Worm (Caenorhabditis elegans) whole organism, L1 larva: Measurements from ENCODE around the gene Y76B12C.3.

Source experiments
- C04F5.9 ChIP-seq: sonication (generic microtip); optimal IDR thresholded peaks from 2 replicates; lab custom pipeline; 2016; ENCODE audit warnings: missing genetic modification characterization, missing compliant biosample characterization
- C34B4.2 ChIP-seq: sonication (generic microtip); optimal IDR thresholded peaks from 2 replicates; lab custom pipeline; 2017; ENCODE audit warnings: mild to moderate bottlenecking, missing genetic modification characterization, missing compliant biosample characterization
- Y116A8C.19 ChIP-seq: sonication (generic microtip); optimal IDR thresholded peaks from 2 replicates; lab custom pipeline; 2016; ENCODE audit warnings: missing compliant biosample characterization, missing genetic modification characterization, borderline replicate concordance
- alr-1 ChIP-seq: fragments of 200-800 bp; sonication (Bioruptor generic); optimal IDR thresholded peaks from 2 replicates; lab custom pipeline; 2018; ENCODE audit warnings: borderline replicate concordance, mild to moderate bottlenecking, missing genetic modification characterization, missing compliant biosample characterization
- aly-2 ChIP-seq: fragments of 150-350 bp; optimal IDR thresholded peaks from 2 replicates; lab custom pipeline; 2014; ENCODE audit warnings: missing biosample characterization, missing genetic modification characterization
- ceh-88 ChIP-seq: fragments of 200-800 bp; sonication (Bioruptor generic); IDR thresholded peaks from 2 replicates; pipeline ENCODE4 v1.3.6; 2022; ENCODE audit warnings: missing genetic modification characterization, missing compliant biosample characterization
- ces-1 ChIP-seq: fragments of 150-350 bp; optimal IDR thresholded peaks from 2 replicates; lab custom pipeline; 2014; ENCODE audit warnings: missing biosample characterization, missing genetic modification reagents, missing genetic modification characterization
- efl-1 ChIP-seq, 4 experiments: fragments of 150-350 bp; optimal IDR thresholded peaks in 3 of 4; peaks in 1 of 4; 1 replicate in 1 of 4; 2 replicates in 3 of 4; lab custom pipeline; 2014; ENCODE audit warnings: missing biosample characterization in 2 of 4, missing genetic modification characterization in 2 of 4, missing genetic modification reagents in 2 of 4
- egl-13 ChIP-seq: sonication (generic microtip); optimal IDR thresholded peaks from 2 replicates; lab custom pipeline; 2016; ENCODE audit warnings: missing genotype, missing genetic modification reagents, missing genetic modification characterization, missing compliant biosample characterization
- egl-27 ChIP-seq, 2 experiments: fragments of 150-350 bp in 1 of 2; sonication (generic microtip); optimal IDR thresholded peaks; 3 replicates each; lab custom pipeline; 2017 to 2018; ENCODE audit warnings: missing biosample characterization in 2 of 2, missing genetic modification characterization in 2 of 2, missing genetic modification reagents in 2 of 2
- elt-2 ChIP-seq: sonication (generic microtip); optimal IDR thresholded peaks from 2 replicates; lab custom pipeline; 2016; ENCODE audit warnings: missing genetic modification characterization, mild to moderate bottlenecking, inconsistent platforms, missing compliant biosample characterization, missing genetic modification reagents
- elt-3 ChIP-seq, 6 experiments: fragments of 150-350 bp in 1 of 6; sonication (generic microtip); optimal IDR thresholded peaks; 2 replicates each; lab custom pipeline; 2017 to 2018; ENCODE audit warnings: missing biosample characterization in 6 of 6, missing genetic modification characterization in 6 of 6, inconsistent platforms in 1 of 6
- fkh-10 ChIP-seq: sonication (generic microtip); optimal IDR thresholded peaks from 2 replicates; lab custom pipeline; 2017; ENCODE audit warnings: missing biosample characterization, missing genetic modification reagents, missing genetic modification characterization
- fos-1 ChIP-seq: fragments of 150-350 bp; optimal IDR thresholded peaks from 2 replicates; lab custom pipeline; 2014; ENCODE audit warnings: missing biosample characterization, missing genetic modification characterization
- grh-1 ChIP-seq: fragments of 200-800 bp; sonication (Bioruptor generic); IDR thresholded peaks from 2 replicates; pipeline ENCODE4 v1.3.6; 2022; ENCODE audit warnings: missing genetic modification reagents, missing genetic modification characterization, missing compliant biosample characterization
- hpl-2 ChIP-seq: fragments of 150-350 bp; optimal IDR thresholded peaks from 2 replicates; lab custom pipeline; 2014; ENCODE audit warnings: missing biosample characterization, missing genetic modification reagents, missing genetic modification characterization
- isw-1 ChIP-seq: fragments of 200-800 bp; sonication (Bioruptor generic); IDR thresholded peaks from 2 replicates; pipeline ENCODE4 v1.3.6; 2022; ENCODE audit warnings: missing genetic modification characterization, missing compliant biosample characterization
- jun-1 ChIP-seq: fragments of 150-350 bp; optimal IDR thresholded peaks from 2 replicates; lab custom pipeline; 2014; ENCODE audit warnings: missing biosample characterization, missing genetic modification reagents, missing genetic modification characterization
- lin-13 ChIP-seq: fragments of 150-350 bp; optimal IDR thresholded peaks from 2 replicates; lab custom pipeline; 2014; ENCODE audit warnings: missing biosample characterization, missing genetic modification reagents, missing genetic modification characterization
- lin-14 ChIP-seq: fragments of 200-800 bp; sonication (Bioruptor generic); optimal IDR thresholded peaks from 2 replicates; lab custom pipeline; 2018; ENCODE audit warnings: mild to moderate bottlenecking, missing genetic modification characterization, moderate library complexity, missing compliant biosample characterization
- lin-35 ChIP-seq, 2 experiments: fragments of 150-350 bp; optimal IDR thresholded peaks; 2 replicates each; lab custom pipeline; 2014; ENCODE audit warnings: missing biosample characterization in 2 of 2, missing genetic modification characterization in 2 of 2, missing genetic modification reagents in 2 of 2
- lin-39 ChIP-seq: fragments of 150-350 bp; optimal IDR thresholded peaks from 2 replicates; lab custom pipeline; 2014; ENCODE audit warnings: missing biosample characterization, missing genetic modification reagents, missing genetic modification characterization
- mdl-1 ChIP-seq, 2 experiments: fragments of 150-350 bp; optimal IDR thresholded peaks; 2 replicates each; lab custom pipeline; 2014 to 2017; ENCODE audit warnings: missing biosample characterization in 2 of 2, missing genetic modification characterization in 2 of 2, inconsistent platforms in 1 of 2
- mep-1 ChIP-seq: fragments of 150-350 bp; optimal IDR thresholded peaks from 2 replicates; lab custom pipeline; 2014; ENCODE audit warnings: missing biosample characterization, missing genetic modification characterization
- nhr-12 ChIP-seq: sonication (generic microtip); optimal IDR thresholded peaks from 2 replicates; lab custom pipeline; 2017; ENCODE audit warnings: missing biosample characterization, missing genetic modification characterization
- nhr-19 ChIP-seq: fragments of 200-800 bp; sonication (Bioruptor generic); conservative IDR thresholded peaks from 2 replicates; pipeline ENCODE4 v1.3.6; 2022; ENCODE audit warnings: missing genetic modification characterization, missing compliant biosample characterization
- nhr-237 ChIP-seq: fragments of 150-350 bp; optimal IDR thresholded peaks from 2 replicates; lab custom pipeline; 2014; ENCODE audit warnings: missing biosample characterization, missing genetic modification characterization
- nhr-28 ChIP-seq: fragments of 150-350 bp; optimal IDR thresholded peaks from 2 replicates; lab custom pipeline; 2014; ENCODE audit warnings: missing biosample characterization, missing genetic modification characterization
- nhr-47 ChIP-seq: sonication (generic microtip); optimal IDR thresholded peaks from 2 replicates; lab custom pipeline; 2016; ENCODE audit warnings: mild to moderate bottlenecking, missing genetic modification characterization, moderate library complexity, missing compliant biosample characterization
- nhr-76 ChIP-seq: sonication (generic microtip); optimal IDR thresholded peaks from 2 replicates; lab custom pipeline; 2017; ENCODE audit warnings: missing biosample characterization, missing genetic modification characterization
- nhr-85 ChIP-seq: sonication (generic microtip); peaks from one replicate; lab custom pipeline; 2016; ENCODE audit warnings: missing genetic modification characterization, inconsistent platforms, missing compliant biosample characterization
- sox-4 ChIP-seq: sonication (generic microtip); optimal IDR thresholded peaks from 2 replicates; lab custom pipeline; 2016; ENCODE audit warnings: missing genetic modification characterization, missing compliant biosample characterization
- sup-37 ChIP-seq: fragments of 200-800 bp; sonication (Bioruptor generic); optimal IDR thresholded peaks from 2 replicates; lab custom pipeline; 2018; ENCODE audit warnings: mild to moderate bottlenecking, missing genetic modification characterization, missing compliant biosample characterization
- swsn-7 ChIP-seq: sonication (generic microtip); optimal IDR thresholded peaks from 2 replicates; lab custom pipeline; 2016; ENCODE audit warnings: missing genetic modification characterization, missing compliant biosample characterization
- unc-130 ChIP-seq: fragments of 150-350 bp; optimal IDR thresholded peaks from 2 replicates; lab custom pipeline; 2017; ENCODE audit warnings: missing biosample characterization, missing genetic modification characterization, inconsistent platforms
- unc-62 ChIP-seq: fragments of 150-350 bp; optimal IDR thresholded peaks from 2 replicates; lab custom pipeline; 2014; ENCODE audit warnings: missing biosample characterization, missing genetic modification reagents, missing genetic modification characterization
- unc-86 ChIP-seq: sonication (generic microtip); optimal IDR thresholded peaks from 2 replicates; lab custom pipeline; 2016; ENCODE audit warnings: missing genetic modification characterization, missing compliant biosample characterization

The Y76B12C.3 gene

DNA sequence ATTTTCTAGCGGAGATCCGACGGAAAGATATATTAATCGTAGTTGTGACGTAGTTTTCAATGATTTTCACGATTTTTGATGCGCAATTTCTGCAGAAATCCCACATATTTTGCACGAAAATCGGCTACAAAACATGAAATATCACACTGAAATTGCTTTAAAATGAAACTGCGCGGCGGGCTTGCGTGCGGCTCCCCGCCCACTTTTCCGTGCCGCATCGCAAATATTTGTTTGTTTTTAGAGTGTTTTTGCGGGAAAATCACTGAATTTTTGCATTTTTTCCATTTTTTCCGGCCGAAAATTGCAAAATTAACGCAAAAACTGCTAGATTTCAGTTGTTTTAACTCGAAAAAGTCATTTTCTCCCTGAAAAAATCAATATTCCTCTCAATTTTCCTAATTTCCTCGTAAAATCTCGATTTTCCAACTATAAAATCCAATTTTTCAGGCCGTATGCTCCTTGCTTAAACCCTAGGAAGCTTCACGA is 7.5 kb downstream of the Y76B12C.3 start, which contains the start of gene Y76B12C.6 (continued):
- TF ChIP-seq lin-39, result no peak

DNA sequence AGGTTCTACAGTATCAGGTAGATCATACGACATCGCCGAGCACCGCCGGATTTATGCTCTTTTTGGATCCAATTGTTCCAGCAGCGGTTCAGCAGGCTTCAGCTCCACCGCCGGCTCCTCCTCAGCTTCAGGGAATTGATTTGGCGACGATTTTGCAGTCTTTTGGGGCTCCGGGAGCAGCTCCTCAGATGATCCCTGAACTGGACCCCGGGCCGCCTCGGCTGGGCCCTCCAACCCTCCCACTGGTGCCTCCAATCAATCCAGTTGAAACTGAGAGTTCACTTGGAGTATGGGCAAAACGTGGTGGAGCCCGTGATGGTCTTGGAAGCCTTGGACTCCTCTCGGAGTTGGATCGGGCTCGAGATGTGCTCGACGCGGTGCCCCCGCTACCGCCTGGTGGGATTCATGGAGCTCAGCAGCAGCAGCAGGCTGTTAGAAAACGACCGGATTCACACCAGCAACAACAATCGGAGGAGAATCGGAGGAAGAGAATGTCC is 17.4 kb downstream of the Y76B12C.3 start:
- no peak for TF ChIP-seq nhr-47
- no peak for TF ChIP-seq nhr-76
- no peak for TF ChIP-seq mep-1
- no peak for TF ChIP-seq efl-1 (optimal IDR thresholded peaks at IDR 0.05; lab: Kevin White, UChicago)
- peak in 1 of 2 experiments; percentile 49 for TF ChIP-seq efl-1 (GFP tag; optimal IDR thresholded peaks at IDR 0.05 in 1 of 2; lab: Kevin White, UChicago)
- TF ChIP-seq, all 84 proteins: peak for 1

DNA sequence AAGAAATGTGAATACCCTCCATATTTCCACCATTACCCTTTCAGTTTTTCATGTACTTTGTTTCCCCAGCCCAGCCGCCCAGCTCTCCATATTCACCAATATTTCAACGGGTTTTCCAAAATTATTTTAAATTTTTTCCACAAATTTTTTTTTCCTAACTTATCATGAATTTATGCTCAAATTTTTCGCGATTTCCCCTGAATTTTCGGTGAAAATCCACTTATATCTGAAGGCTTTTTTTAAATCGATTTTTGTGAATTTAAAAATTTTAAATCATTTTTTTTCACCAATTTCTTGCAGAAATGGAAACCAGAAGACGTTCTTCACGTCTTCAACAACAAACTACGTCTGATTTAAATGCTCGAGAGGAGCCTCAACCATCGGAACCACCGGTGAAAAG is 19.3 kb downstream of the Y76B12C.3 start, which contains the start of gene xpc-1:
Gene xpc-1, plus strand, starts transcription at position 301 of the 400 bp plus-strand sequence.
- no peak for TF ChIP-seq fkh-10 (GFP tag; lab: Kevin White, UChicago)
- TF ChIP-seq egl-13, result no peak
- no peak for TF ChIP-seq mdl-1 (tag; optimal IDR thresholded peaks at IDR 0.05; lab: Kevin White, UChicago)
- TF ChIP-seq fos-1, result no peak
- TF ChIP-seq unc-130 (tag; lab: Kevin White, UChicago), result no peak
- TF ChIP-seq nhr-237 (tag; lab: Kevin White, UChicago), result no peak
- TF ChIP-seq C34B4.2, result no peak
- no peak for TF ChIP-seq aly-2
- TF ChIP-seq lin-35 (GFP tag; optimal IDR thresholded peaks at IDR 0.05; lab: Kevin White, UChicago), result no peak
- no peak for TF ChIP-seq C04F5.9 (tag; lab: Kevin White, UChicago)
- no peak for TF ChIP-seq nhr-19
- TF ChIP-seq ces-1 (GFP tag; lab: Kevin White, UChicago), result no peak
- TF ChIP-seq jun-1, result no peak
- no peak for TF ChIP-seq nhr-76
- TF ChIP-seq nhr-12 (tag; lab: Kevin White, UChicago), result no peak
- no peak for TF ChIP-seq sox-4 (tag; lab: Kevin White, UChicago)
- TF ChIP-seq hpl-2 (GFP tag; lab: Kevin White, UChicago), result no peak
- TF ChIP-seq grh-1, result no peak

DNA sequence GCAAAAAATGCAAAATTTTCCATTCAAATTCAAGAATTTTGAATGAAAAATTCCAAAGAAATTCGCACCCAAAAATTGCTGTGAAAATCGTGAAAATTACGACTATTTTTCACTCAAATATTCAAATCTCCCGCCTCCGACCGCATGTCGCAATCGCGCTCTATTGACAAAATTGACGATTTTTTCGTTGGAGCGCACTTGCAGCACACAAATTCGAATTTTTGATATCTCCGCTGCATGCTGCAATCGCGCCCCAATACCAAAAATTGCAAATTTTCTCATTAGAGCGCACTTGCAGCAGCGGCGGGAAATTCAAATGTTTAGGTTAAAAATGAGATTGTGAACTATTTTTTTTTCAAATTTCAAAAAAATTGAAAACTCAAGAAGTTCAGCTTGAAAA is 24.3 kb downstream of the Y76B12C.3 start:
- TF ChIP-seq unc-62 (GFP tag; lab: Kevin White, UChicago) (no peak), nhr-85 (tag; lab: Kevin White, UChicago) (no peak), nhr-12 (tag; lab: Kevin White, UChicago) (no peak), alr-1 (no peak), Y116A8C.19 (tag; lab: Kevin White, UChicago) (no peak), fkh-10 (GFP tag; lab: Kevin White, UChicago) (no peak), lin-13 (GFP tag; lab: Kevin White, UChicago) (no peak), elt-2 (tag; lab: Kevin White, UChicago) (no peak), egl-27 (tag; optimal IDR thresholded peaks at IDR 0.05; lab: Kevin White, UChicago) (no peak), elt-3 (tag; optimal IDR thresholded peaks at IDR 0.05; lab: Kevin White, UChicago) (no peak), unc-86 (tag; lab: Kevin White, UChicago) (no peak), swsn-7 (tag; lab: Kevin White, UChicago) (no peak)

DNA sequence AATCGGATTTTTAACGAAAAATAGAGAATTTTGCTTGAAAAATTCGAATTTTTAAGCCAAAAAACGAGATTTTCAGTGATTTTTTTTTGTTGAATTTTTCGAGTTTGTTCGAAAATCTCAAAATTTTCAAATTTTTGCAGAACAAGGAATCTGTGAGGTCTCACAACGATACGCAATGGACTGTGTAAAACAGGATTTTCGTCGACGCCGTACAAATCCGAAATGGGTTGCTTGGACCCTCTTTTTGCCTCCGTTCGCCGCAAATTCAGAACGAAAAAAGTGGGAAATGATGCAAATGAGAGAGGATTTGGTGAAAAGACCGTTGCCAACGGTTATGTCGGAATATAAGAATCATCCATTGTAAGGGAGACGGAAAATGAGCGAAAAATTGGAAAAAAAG is 28.8 kb downstream of the Y76B12C.3 start:
- TF ChIP-seq efl-1 (optimal IDR thresholded peaks at IDR 0.05; lab: Kevin White, UChicago) (no peak), efl-1 (GFP tag; optimal IDR thresholded peaks at IDR 0.05 in 1 of 2; lab: Kevin White, UChicago) (peak in 1 of 2 experiments; percentile 90), nhr-237 (tag; lab: Kevin White, UChicago) (no peak)

DNA sequence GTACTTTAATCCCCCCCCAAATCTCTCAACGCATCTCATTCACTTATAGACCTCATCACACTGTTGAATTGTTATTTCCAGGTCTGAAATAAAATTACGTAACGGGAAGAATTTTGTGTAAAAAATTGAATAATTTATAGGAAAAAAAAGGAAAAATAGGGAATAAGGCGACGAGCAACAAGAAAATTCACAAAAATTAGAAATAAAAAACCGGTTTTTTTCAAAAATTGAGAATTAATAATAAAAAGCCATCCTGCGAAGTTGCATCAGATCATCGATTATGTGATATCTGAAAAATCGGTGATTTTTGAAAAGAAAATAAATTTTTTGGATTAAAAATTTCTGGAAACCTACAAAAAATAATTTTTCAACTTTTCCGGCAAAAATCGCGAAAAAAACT is 35.4 kb downstream of the Y76B12C.3 start:
- TF ChIP-seq lin-13 (GFP tag; lab: Kevin White, UChicago) (no peak), jun-1 (no peak), nhr-28 (tag; lab: Kevin White, UChicago) (no peak), nhr-237 (tag; lab: Kevin White, UChicago) (no peak), sup-37 (GFP tag; lab: Kevin White, UChicago) (no peak), nhr-12 (tag; lab: Kevin White, UChicago) (no peak), elt-3 (tag; optimal IDR thresholded peaks at IDR 0.05; lab: Kevin White, UChicago) (no peak), lin-14 (GFP tag; lab: Kevin White, UChicago) (no peak), isw-1 (GFP tag; lab: Robert Waterston, UW) (no peak), ceh-88 (GFP tag; lab: Robert Waterston, UW) (no peak), aly-2 (no peak)
